Worm (Caenorhabditis elegans) whole organism, L1 larva: ENCODE measurements around the gene T08B6.1.

Experiments
- C34B4.2 ChIP-seq: sonication (generic microtip); optimal IDR thresholded peaks from 2 replicates; lab custom pipeline; 2017; ENCODE audit warnings: mild to moderate bottlenecking, missing genetic modification characterization, missing compliant biosample characterization
- Y116A8C.19 ChIP-seq: sonication (generic microtip); optimal IDR thresholded peaks from 2 replicates; lab custom pipeline; 2016; ENCODE audit warnings: missing compliant biosample characterization, missing genetic modification characterization, borderline replicate concordance
- aha-1 ChIP-seq: fragments of 150-350 bp; optimal IDR thresholded peaks from 2 replicates; lab custom pipeline; 2014; ENCODE audit warnings: missing biosample characterization, missing genetic modification characterization
- ceh-63 ChIP-seq: fragments of 200-800 bp; sonication (Bioruptor generic); optimal IDR thresholded peaks from 2 replicates; lab custom pipeline; 2018; ENCODE audit warnings: mild to moderate bottlenecking, missing genetic modification characterization, missing compliant biosample characterization
- ceh-8 ChIP-seq: fragments of 200-800 bp; sonication (Bioruptor generic); optimal IDR thresholded peaks from 2 replicates; lab custom pipeline; 2018; ENCODE audit warnings: mild to moderate bottlenecking, missing genetic modification characterization, moderate library complexity, missing compliant biosample characterization
- ceh-90 ChIP-seq: sonication (generic microtip); optimal IDR thresholded peaks from 2 replicates; lab custom pipeline; 2016; ENCODE audit warnings: missing genetic modification characterization, missing compliant biosample characterization
- dsc-1 ChIP-seq: sonication (generic microtip); optimal IDR thresholded peaks from 2 replicates; lab custom pipeline; 2016; ENCODE audit warnings: mild to moderate bottlenecking, missing genetic modification characterization, missing compliant biosample characterization
- efl-3 ChIP-seq: fragments of 200-800 bp; sonication (Bioruptor generic); optimal IDR thresholded peaks from 2 replicates; lab custom pipeline; 2018; ENCODE audit warnings: mild to moderate bottlenecking, missing genetic modification characterization, missing compliant biosample characterization
- egl-13 ChIP-seq: sonication (generic microtip); optimal IDR thresholded peaks from 2 replicates; lab custom pipeline; 2016; ENCODE audit warnings: missing genotype, missing genetic modification reagents, missing genetic modification characterization, missing compliant biosample characterization
- elt-2 ChIP-seq: sonication (generic microtip); optimal IDR thresholded peaks from 2 replicates; lab custom pipeline; 2016; ENCODE audit warnings: missing genetic modification characterization, mild to moderate bottlenecking, inconsistent platforms, missing compliant biosample characterization, missing genetic modification reagents
- elt-3 ChIP-seq, 6 experiments: fragments of 150-350 bp in 1 of 6; sonication (generic microtip); optimal IDR thresholded peaks; 2 replicates each; lab custom pipeline; 2017 to 2018; ENCODE audit warnings: missing biosample characterization in 6 of 6, missing genetic modification characterization in 6 of 6, inconsistent platforms in 1 of 6
- ets-5 ChIP-seq: fragments of 200-800 bp; sonication (Bioruptor generic); IDR thresholded peaks from 2 replicates; pipeline ENCODE4 v1.3.6; 2022; ENCODE audit warnings: missing genetic modification characterization, missing compliant biosample characterization
- fkh-10 ChIP-seq: sonication (generic microtip); optimal IDR thresholded peaks from 2 replicates; lab custom pipeline; 2017; ENCODE audit warnings: missing biosample characterization, missing genetic modification reagents, missing genetic modification characterization
- fkh-4 ChIP-seq: sonication (generic microtip); optimal IDR thresholded peaks from 2 replicates; lab custom pipeline; 2016; ENCODE audit warnings: missing compliant biosample characterization, missing genetic modification characterization, borderline replicate concordance
- fkh-8 ChIP-seq: sonication (generic microtip); optimal IDR thresholded peaks from 2 replicates; lab custom pipeline; 2016; ENCODE audit warnings: mild to moderate bottlenecking, missing genetic modification characterization, missing compliant biosample characterization
- fos-1 ChIP-seq: fragments of 150-350 bp; optimal IDR thresholded peaks from 2 replicates; lab custom pipeline; 2014; ENCODE audit warnings: missing biosample characterization, missing genetic modification characterization
- grh-1 ChIP-seq: fragments of 200-800 bp; sonication (Bioruptor generic); IDR thresholded peaks from 2 replicates; pipeline ENCODE4 v1.3.6; 2022; ENCODE audit warnings: missing genetic modification reagents, missing genetic modification characterization, missing compliant biosample characterization
- hlh-17 ChIP-seq: fragments of 200-800 bp; sonication (Bioruptor generic); optimal IDR thresholded peaks from 2 replicates; lab custom pipeline; 2018; ENCODE audit warnings: missing genetic modification characterization, mild to moderate bottlenecking, missing compliant biosample characterization, moderate library complexity, borderline replicate concordance
- hlh-4 ChIP-seq: sonication (generic microtip); optimal IDR thresholded peaks from 2 replicates; lab custom pipeline; 2016; ENCODE audit warnings: mild to moderate bottlenecking, missing genetic modification characterization, missing compliant biosample characterization
- isw-1 ChIP-seq: fragments of 200-800 bp; sonication (Bioruptor generic); IDR thresholded peaks from 2 replicates; pipeline ENCODE4 v1.3.6; 2022; ENCODE audit warnings: missing genetic modification characterization, missing compliant biosample characterization
- lin-13 ChIP-seq: fragments of 150-350 bp; optimal IDR thresholded peaks from 2 replicates; lab custom pipeline; 2014; ENCODE audit warnings: missing biosample characterization, missing genetic modification reagents, missing genetic modification characterization
- lsy-2 ChIP-seq, 2 experiments: fragments of 150-350 bp; optimal IDR thresholded peaks; 2 replicates each; lab custom pipeline; 2014; ENCODE audit warnings: missing biosample characterization in 2 of 2, missing genetic modification characterization in 2 of 2
- mab-9 ChIP-seq: fragments of 200-800 bp; sonication (Bioruptor generic); IDR thresholded peaks from 2 replicates; pipeline ENCODE4 v1.3.6; 2022; ENCODE audit warnings: missing genetic modification reagents, missing genetic modification characterization, missing compliant biosample characterization
- nhr-19 ChIP-seq: fragments of 200-800 bp; sonication (Bioruptor generic); conservative IDR thresholded peaks from 2 replicates; pipeline ENCODE4 v1.3.6; 2022; ENCODE audit warnings: missing genetic modification characterization, missing compliant biosample characterization
- nhr-85 ChIP-seq: sonication (generic microtip); peaks from one replicate; lab custom pipeline; 2016; ENCODE audit warnings: missing genetic modification characterization, inconsistent platforms, missing compliant biosample characterization
- pax-3 ChIP-seq: fragments of 200-800 bp; sonication (Bioruptor generic); optimal IDR thresholded peaks from 2 replicates; lab custom pipeline; 2018; ENCODE audit warnings: mild to moderate bottlenecking, missing genetic modification characterization, moderate library complexity, missing compliant biosample characterization
- pqm-1 ChIP-seq: sonication (generic microtip); optimal IDR thresholded peaks from 3 replicates; lab custom pipeline; 2017; ENCODE audit warnings: missing biosample characterization, missing genetic modification characterization
- swsn-7 ChIP-seq: sonication (generic microtip); optimal IDR thresholded peaks from 2 replicates; lab custom pipeline; 2016; ENCODE audit warnings: missing genetic modification characterization, missing compliant biosample characterization
- tbx-2 ChIP-seq: sonication (generic microtip); optimal IDR thresholded peaks from 2 replicates; lab custom pipeline; 2016; ENCODE audit warnings: missing genetic modification characterization, missing compliant biosample characterization
- tlp-1 ChIP-seq: fragments of 150-350 bp; optimal IDR thresholded peaks from 2 replicates; lab custom pipeline; 2014; ENCODE audit warnings: missing biosample characterization, missing genetic modification characterization
- unc-130 ChIP-seq: fragments of 150-350 bp; optimal IDR thresholded peaks from 2 replicates; lab custom pipeline; 2017; ENCODE audit warnings: missing biosample characterization, missing genetic modification characterization, inconsistent platforms
- unc-62 ChIP-seq: fragments of 150-350 bp; optimal IDR thresholded peaks from 2 replicates; lab custom pipeline; 2014; ENCODE audit warnings: missing biosample characterization, missing genetic modification reagents, missing genetic modification characterization
- unc-86 ChIP-seq: sonication (generic microtip); optimal IDR thresholded peaks from 2 replicates; lab custom pipeline; 2016; ENCODE audit warnings: missing genetic modification characterization, missing compliant biosample characterization
- unc-98 ChIP-seq: fragments of 200-800 bp; sonication (Bioruptor generic); IDR thresholded peaks from 2 replicates; pipeline ENCODE4 v1.3.6; 2022; ENCODE audit warnings: missing genetic modification characterization, missing compliant biosample characterization
- vab-15 ChIP-seq: sonication (generic microtip); optimal IDR thresholded peaks from 2 replicates; lab custom pipeline; 2017; ENCODE audit warnings: missing genotype, mild to moderate bottlenecking, missing genetic modification characterization, missing compliant biosample characterization
- xbp-1 ChIP-seq: sonication (generic microtip); optimal IDR thresholded peaks from 2 replicates; lab custom pipeline; 2016; ENCODE audit warnings: missing genetic modification characterization, missing compliant biosample characterization
- zip-4 ChIP-seq: fragments of 200-800 bp; sonication (Bioruptor generic); optimal IDR thresholded peaks from 2 replicates; lab custom pipeline; 2018; ENCODE audit warnings: mild to moderate bottlenecking, missing genetic modification characterization, moderate library complexity, missing compliant biosample characterization

T08B6.1 gene

ce11 chrIV:4874603-4875002, 12.6 kb downstream of the T08B6.1 start, which contains the start of gene str-174:
Gene str-174, minus strand, starts transcription at chrIV:4874703.
- TF ChIP-seq vab-15 (no peak), lsy-2 (tag; optimal IDR thresholded peaks at IDR 0.05; lab: Kevin White, UChicago) (no peak), hlh-17 (no peak), dsc-1 (tag; lab: Kevin White, UChicago) (no peak), ets-5 (no peak), unc-98 (GFP tag; lab: Robert Waterston, UW) (no peak), egl-13 (tag; lab: Kevin White, UChicago) (no peak), ceh-90 (tag; lab: Kevin White, UChicago) (no peak), pqm-1 (tag; lab: Kevin White, UChicago) (no peak), xbp-1 (tag; lab: Kevin White, UChicago) (no peak), lin-13 (no peak), elt-3 (tag; optimal IDR thresholded peaks at IDR 0.05; lab: Kevin White, UChicago) (no peak), efl-3 (GFP tag; lab: Kevin White, UChicago) (no peak)

ce11 chrIV:4870546-4870945, 16.6 kb downstream of the T08B6.1 start, which contains the start of gene str-175:
Gene str-175, minus strand, starts transcription at chrIV:4870646.
- TF ChIP-seq ets-5 (no peak), nhr-85 (no peak), aha-1 (no peak), elt-2 (tag; lab: Kevin White, UChicago) (no peak), fkh-10 (no peak), grh-1 (GFP tag; lab: Robert Waterston, UW) (no peak), fkh-8 (tag; lab: Kevin White, UChicago) (no peak), ceh-63 (GFP tag; lab: Kevin White, UChicago) (no peak), ceh-90 (tag; lab: Kevin White, UChicago) (no peak), nhr-19 (GFP tag; lab: Robert Waterston, UW) (no peak), mab-9 (GFP tag; lab: Robert Waterston, UW) (no peak), fos-1 (tag; lab: Kevin White, UChicago) (no peak), fkh-4 (tag; lab: Kevin White, UChicago) (no peak), ceh-8 (GFP tag; lab: Kevin White, UChicago) (no peak), C34B4.2 (tag; lab: Kevin White, UChicago) (no peak), lsy-2 (tag; optimal IDR thresholded peaks at IDR 0.05; lab: Kevin White, UChicago) (no peak)
- TF ChIP-seq, all 84 proteins: peak for 0

- TF ChIP-seq C34B4.2 (tag; lab: Kevin White, UChicago) (no peak), zip-4 (GFP tag; lab: Kevin White, UChicago) (no peak), fkh-4 (tag; lab: Kevin White, UChicago) (no peak), pax-3 (no peak), Y116A8C.19 (tag; lab: Kevin White, UChicago) (no peak)
These were observed 19.5 kb downstream of the T08B6.1 start, which contains the start of gene str-172 for ce11 chrIV:4867610-4868009. Gene str-172, minus strand, starts transcription at chrIV:4867710.

- TF ChIP-seq lin-13 (no peak), mab-9 (GFP tag; lab: Robert Waterston, UW) (no peak), fos-1 (tag; lab: Kevin White, UChicago) (no peak), swsn-7 (tag; lab: Kevin White, UChicago) (no peak), fkh-4 (tag; lab: Kevin White, UChicago) (no peak), tbx-2 (tag; lab: Kevin White, UChicago) (no peak), aha-1 (no peak), unc-86 (no peak), nhr-85 (no peak), hlh-4 (tag; lab: Kevin White, UChicago) (no peak), tlp-1 (tag; lab: Kevin White, UChicago) (no peak), isw-1 (no peak), unc-130 (tag; lab: Kevin White, UChicago) (no peak), unc-62 (GFP tag; lab: Kevin White, UChicago) (no peak)
These were observed 20.6 kb downstream of the T08B6.1 start for ce11 chrIV:4866599-4866998.
